Worm (Caenorhabditis elegans): Measurements from ENCODE around the gene pqn-8.
A peak's percentile ranks its signal among the peaks of the same experiment; 100 is the strongest.

Gene pqn-8

DNA sequence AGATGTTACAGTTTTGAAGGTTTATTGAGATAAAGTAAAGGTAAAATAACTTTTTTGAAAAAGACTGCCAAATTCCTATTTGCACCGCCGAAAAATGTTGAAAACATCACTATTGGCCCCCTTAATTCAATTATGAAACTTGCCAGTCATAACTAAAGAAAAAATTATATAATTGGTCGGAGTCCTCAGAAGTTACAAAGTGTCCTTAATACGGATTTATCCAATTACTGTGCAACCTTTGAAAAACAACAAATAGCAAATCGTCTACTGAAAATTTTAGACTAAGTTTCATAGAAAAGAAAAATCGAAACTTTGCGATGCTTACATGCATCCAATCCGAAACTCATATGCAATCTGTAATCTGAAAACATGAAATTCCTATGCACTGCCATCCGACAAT lies 13.2 kb downstream of the pqn-8 start:
- TF ChIP-seq ztf-11 (tag; optimal IDR thresholded peaks at IDR 0.05), result no peak
- TF ChIP-seq nhr-76 (tag; optimal IDR thresholded peaks at IDR 0.05), result no peak
- no peak for TF ChIP-seq nhr-237 (tag; optimal IDR thresholded peaks at IDR 0.05)
- TF ChIP-seq zip-8 (tag; optimal IDR thresholded peaks at IDR 0.05), result no peak
- no peak for TF ChIP-seq ceh-39 (tag; optimal IDR thresholded peaks at IDR 0.05)
- TF ChIP-seq elt-3 (tag; optimal IDR thresholded peaks at IDR 0.05), result no peak
- TF ChIP-seq nhr-2 (tag; optimal IDR thresholded peaks at IDR 0.05), result no peak
- no peak for TF ChIP-seq ceh-83 (GFP tag; optimal IDR thresholded peaks at IDR 0.05)
- TF ChIP-seq flh-1 (GFP tag; optimal IDR thresholded peaks at IDR 0.05), result no peak
- TF ChIP-seq cnd-1 (tag; optimal IDR thresholded peaks at IDR 0.05), result no peak
- TF ChIP-seq ces-1 (GFP tag; optimal IDR thresholded peaks at IDR 0.05), result no peak
- no peak for TF ChIP-seq ham-2 (GFP tag; optimal IDR thresholded peaks at IDR 0.05)

DNA sequence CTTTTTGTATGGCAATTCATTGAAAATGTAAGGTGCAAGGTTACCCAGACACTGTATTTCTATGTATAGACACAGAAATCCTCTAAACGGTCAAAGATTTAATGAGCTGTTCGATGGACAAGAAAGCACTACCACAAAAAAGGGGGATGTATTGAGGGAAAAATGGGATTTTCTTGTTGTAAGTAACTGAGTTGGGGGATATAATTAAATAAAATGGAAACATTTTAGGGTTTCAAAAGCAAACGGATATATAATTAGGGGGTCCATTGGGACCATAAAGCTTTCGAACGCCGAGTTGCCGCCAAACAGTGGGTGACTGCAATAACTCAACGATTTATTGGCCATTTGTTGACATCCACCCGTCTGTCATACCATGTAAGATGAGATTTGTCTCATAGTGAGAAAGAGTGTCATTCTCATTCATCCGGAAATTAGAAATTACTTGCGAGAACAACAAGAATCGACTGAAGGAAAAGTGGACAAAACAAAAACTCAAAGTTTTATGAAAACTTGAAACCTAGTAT lies 15.6 kb downstream of the pqn-8 start:
- TF ChIP-seq nhr-76 (tag; optimal IDR thresholded peaks at IDR 0.05), result no peak
- peak; percentile 64 for TF ChIP-seq ces-1 (GFP tag; optimal IDR thresholded peaks at IDR 0.05)
- no peak for TF ChIP-seq hlh-1 (tag; optimal IDR thresholded peaks at IDR 0.05)
- TF ChIP-seq flh-1 (GFP tag; optimal IDR thresholded peaks at IDR 0.05), result no peak
- TF ChIP-seq ceh-39 (tag; optimal IDR thresholded peaks at IDR 0.05), result no peak
- no peak for TF ChIP-seq zip-8 (tag; optimal IDR thresholded peaks at IDR 0.05)
- peak; percentile 55 for TF ChIP-seq unc-62 (GFP tag; optimal IDR thresholded peaks at IDR 0.05)
- no peak for TF ChIP-seq elt-1 (tag; optimal IDR thresholded peaks at IDR 0.05; ENCODE audit: borderline replicate concordance, insufficient read depth)

DNA sequence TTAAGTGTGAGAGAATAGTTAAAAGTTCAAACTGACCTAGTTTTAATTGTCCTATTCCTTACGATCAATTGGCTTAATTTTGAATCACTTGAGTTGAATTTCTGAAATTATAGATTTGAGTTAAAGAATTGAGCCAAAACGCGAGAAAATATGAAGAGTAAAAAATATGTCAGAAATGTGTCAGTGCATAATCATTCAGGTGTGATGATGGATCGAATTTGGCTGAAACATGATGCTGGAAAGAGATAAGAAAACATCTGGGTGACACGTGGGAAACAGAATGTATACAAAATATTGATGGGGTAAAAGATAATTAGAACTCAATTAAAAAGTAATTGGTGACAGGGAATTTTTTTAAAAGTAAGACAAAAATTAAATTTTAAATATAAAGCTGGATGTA lies 24.0 kb downstream of the pqn-8 start, which contains the start of gene R10E12.2:
Gene R10E12.2 (minus strand): TSS at position 101 of the 400 bp plus-strand sequence.
- no peak for TF ChIP-seq ham-2 (GFP tag; optimal IDR thresholded peaks at IDR 0.05)

DNA sequence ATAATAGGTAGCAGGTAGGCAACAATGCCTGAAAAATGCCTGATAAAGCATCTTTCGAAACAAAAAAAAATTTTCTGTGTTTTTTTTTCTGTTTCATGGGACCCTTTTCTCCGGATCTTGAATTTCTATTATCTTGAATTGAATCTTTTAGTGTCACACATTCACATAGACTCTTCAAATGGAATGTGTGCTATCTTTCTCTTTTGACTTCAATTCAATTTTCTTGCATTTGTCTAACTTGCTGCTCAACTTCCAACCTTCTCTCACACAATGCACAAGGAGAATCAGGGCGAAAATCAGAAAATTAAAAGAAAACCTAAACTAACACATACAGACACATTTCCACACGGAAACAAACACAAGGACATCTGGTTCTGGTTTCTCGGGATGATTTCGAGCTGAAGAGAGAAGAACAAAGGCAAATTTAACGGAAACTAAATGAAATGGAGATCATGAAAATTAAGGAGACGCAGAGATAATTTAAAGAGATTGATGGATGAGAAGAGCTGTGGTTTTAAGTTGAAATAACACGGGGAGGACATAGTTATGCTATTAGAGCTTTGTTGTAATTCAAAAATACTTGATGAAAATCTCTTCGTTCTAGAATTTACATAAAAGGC lies 25.5 kb downstream of the pqn-8 start:
- peak; percentile 66 for TF ChIP-seq ces-1 (GFP tag; optimal IDR thresholded peaks at IDR 0.05)
- TF ChIP-seq blmp-1 (tag; optimal IDR thresholded peaks at IDR 0.05), result no peak

DNA sequence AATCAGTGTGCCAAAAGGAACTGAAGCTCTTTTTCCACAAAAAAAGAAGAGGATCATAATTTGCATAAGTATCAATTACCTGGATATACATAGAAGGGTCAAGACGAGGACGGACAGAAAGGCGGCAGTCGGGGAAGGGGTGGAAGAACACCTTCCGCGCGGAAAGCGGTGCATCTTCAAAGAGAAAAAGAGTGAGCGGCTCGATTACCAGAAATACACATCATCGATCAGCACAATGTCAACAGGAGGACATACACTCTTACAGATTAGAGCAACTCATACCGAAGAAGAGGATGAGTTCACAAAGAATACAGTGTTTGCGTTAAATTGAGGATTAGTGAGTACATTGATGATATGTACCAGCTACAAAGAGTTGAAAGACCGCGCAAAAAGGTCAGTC lies 28.4 kb downstream of the pqn-8 start:
- TF ChIP-seq nhr-2 (tag; optimal IDR thresholded peaks at IDR 0.05) (peak; percentile 77), elt-3 (tag; optimal IDR thresholded peaks at IDR 0.05) (no peak), unc-120 (tag; optimal IDR thresholded peaks at IDR 0.05; ENCODE audit: poor library complexity, severe bottlenecking) (no peak)

DNA sequence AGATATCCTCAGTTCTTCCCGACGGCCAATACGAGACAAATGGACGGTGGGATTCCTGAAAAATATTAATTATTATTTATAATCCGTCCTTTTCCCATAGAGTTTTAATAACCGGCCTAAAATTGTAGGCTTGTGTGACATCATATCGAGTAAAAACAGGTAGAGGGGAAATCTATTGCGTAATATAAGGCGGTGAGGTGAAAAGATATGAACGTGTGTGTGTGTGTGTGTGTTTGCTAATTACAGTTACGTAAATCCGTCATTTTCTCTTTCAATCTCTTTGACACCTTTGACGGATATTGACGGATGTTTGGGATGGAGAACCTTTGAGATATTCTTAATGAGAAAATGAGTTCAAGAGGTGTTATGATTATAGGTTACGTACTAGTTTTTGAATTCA lies 32.3 kb downstream of the pqn-8 start:
- TF ChIP-seq nhr-237 (tag; optimal IDR thresholded peaks at IDR 0.05), result peak; percentile 8
- peak; percentile 65 for TF ChIP-seq unc-62 (GFP tag; optimal IDR thresholded peaks at IDR 0.05)
- peak; percentile 12 for TF ChIP-seq mls-2 (tag; optimal IDR thresholded peaks at IDR 0.05)
- no peak for TF ChIP-seq M03D4.4 (tag; optimal IDR thresholded peaks at IDR 0.05)
- TF ChIP-seq snpc-4 (tag; optimal IDR thresholded peaks at IDR 0.05), result no peak
- TF ChIP-seq cnd-1 (tag; optimal IDR thresholded peaks at IDR 0.05), result peak; percentile 13
- TF ChIP-seq elt-3 (tag; optimal IDR thresholded peaks at IDR 0.05), result no peak
- TF ChIP-seq nhr-76 (tag; optimal IDR thresholded peaks at IDR 0.05), result no peak
- TF ChIP-seq nhr-28 (tag; optimal IDR thresholded peaks at IDR 0.05), result no peak
- peak; percentile 99 for TF ChIP-seq zip-8 (tag; optimal IDR thresholded peaks at IDR 0.05)
- no peak for TF ChIP-seq ces-1 (GFP tag; optimal IDR thresholded peaks at IDR 0.05)
- TF ChIP-seq unc-39 (tag; optimal IDR thresholded peaks at IDR 0.05), result no peak
- TF ChIP-seq sptf-1 (tag; optimal IDR thresholded peaks at IDR 0.05), result no peak
- TF ChIP-seq drap-1 (GFP tag; optimal IDR thresholded peaks at IDR 0.05), result no peak
- TF ChIP-seq nhr-12 (tag; optimal IDR thresholded peaks at IDR 0.05), result no peak
- TF ChIP-seq ham-2 (GFP tag; optimal IDR thresholded peaks at IDR 0.05), result no peak
- no peak for TF ChIP-seq bed-3 (GFP tag; optimal IDR thresholded peaks at IDR 0.05)
- TF ChIP-seq ceh-43 (GFP tag; optimal IDR thresholded peaks at IDR 0.05), result peak; percentile 32
- TF ChIP-seq nhr-2 (tag; optimal IDR thresholded peaks at IDR 0.05), result peak; percentile 92

DNA sequence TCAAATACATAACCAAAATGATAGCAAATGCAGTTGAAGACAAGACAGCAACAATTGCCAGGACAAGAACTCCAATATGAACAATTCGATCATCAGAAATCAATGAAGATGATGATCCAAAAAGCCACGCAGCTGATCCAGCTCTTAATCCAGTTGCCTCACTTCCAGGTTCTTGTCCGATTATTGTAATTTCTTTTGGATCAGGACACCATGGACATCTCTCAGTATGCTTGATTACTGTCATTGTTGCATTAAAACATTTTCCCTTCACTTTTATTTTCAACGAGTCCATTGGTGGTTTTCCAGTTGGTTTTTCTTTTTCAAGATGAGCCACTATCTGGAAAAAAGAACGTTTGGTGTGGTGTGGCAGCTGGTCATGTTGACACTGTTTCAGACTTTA lies 33.4 kb downstream of the pqn-8 start:
- TF ChIP-seq nhr-2 (tag; optimal IDR thresholded peaks at IDR 0.05) (no peak), mep-1 (tag; optimal IDR thresholded peaks at IDR 0.05) (no peak), elt-3 (tag; optimal IDR thresholded peaks at IDR 0.05) (no peak), snpc-4 (tag; optimal IDR thresholded peaks at IDR 0.05) (no peak), lsy-2 (tag; optimal IDR thresholded peaks at IDR 0.05) (no peak), blmp-1 (tag; optimal IDR thresholded peaks at IDR 0.05) (no peak), lin-13 (tag; optimal IDR thresholded peaks at IDR 0.05) (no peak), M03D4.4 (tag; optimal IDR thresholded peaks at IDR 0.05) (no peak), mls-2 (tag; optimal IDR thresholded peaks at IDR 0.05) (no peak), unc-120 (tag; optimal IDR thresholded peaks at IDR 0.05; ENCODE audit: poor library complexity, severe bottlenecking) (no peak), cnd-1 (tag; optimal IDR thresholded peaks at IDR 0.05) (no peak), ceh-39 (tag; optimal IDR thresholded peaks at IDR 0.05) (no peak), elt-1 (tag; optimal IDR thresholded peaks at IDR 0.05; ENCODE audit: borderline replicate concordance, insufficient read depth) (no peak), unc-39 (tag; optimal IDR thresholded peaks at IDR 0.05) (no peak), zip-8 (tag; optimal IDR thresholded peaks at IDR 0.05) (no peak), sptf-1 (tag; optimal IDR thresholded peaks at IDR 0.05) (no peak), tbx-8 (GFP tag; optimal IDR thresholded peaks at IDR 0.05) (no peak)

Measured in whole organism, mixed stage, embryonic.